Worm (Caenorhabditis elegans): ENCODE measurements around the gene nas-18.

DNA sequence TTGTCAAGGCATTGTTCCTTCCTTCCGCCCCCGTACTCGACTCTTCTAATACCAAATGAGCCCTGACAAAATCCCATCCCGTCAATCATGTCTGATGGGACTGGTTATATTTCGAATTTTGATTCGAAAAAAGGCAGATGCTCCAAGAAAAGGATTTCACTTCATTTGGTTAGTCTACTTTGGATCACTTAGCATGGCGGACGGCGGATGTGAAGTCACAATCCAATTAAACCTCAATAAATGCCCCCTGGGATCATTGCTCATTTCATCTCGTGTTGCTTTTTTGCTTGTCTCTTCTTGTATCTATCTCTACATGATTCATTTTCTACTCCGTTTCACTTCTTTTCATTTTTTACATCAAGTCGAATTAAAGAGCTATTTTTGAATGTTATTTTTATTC lies 16.9 kb upstream of the nas-18 start:
- TF ChIP-seq hif-1 (tag; optimal IDR thresholded peaks at IDR 0.05) (no peak), madf-5 (GFP tag; IDR thresholded peaks at IDR 0.05) (no peak), unc-39 (tag; optimal IDR thresholded peaks at IDR 0.05) (no peak), lin-39 (tag; optimal IDR thresholded peaks at IDR 0.05) (no peak), dpl-1 (GFP tag; optimal IDR thresholded peaks at IDR 0.05) (no peak), unc-62 (GFP tag; optimal IDR thresholded peaks at IDR 0.05 in 1 of 2) (no peak), unc-62 (tag; optimal IDR thresholded peaks at IDR 0.05) (no peak), ama-1 (optimal IDR thresholded peaks at IDR 0.05) (no peak)

All from whole organism, L4 larva.